Worm (Caenorhabditis elegans): Measurements from ENCODE around the gene athp-3.
"Not testable (repeated sequence)": the region's sequence is repeated elsewhere in the genome, so short reads cannot be mapped to it uniquely, and the experiment has no call there.

The athp-3 gene

DNA sequence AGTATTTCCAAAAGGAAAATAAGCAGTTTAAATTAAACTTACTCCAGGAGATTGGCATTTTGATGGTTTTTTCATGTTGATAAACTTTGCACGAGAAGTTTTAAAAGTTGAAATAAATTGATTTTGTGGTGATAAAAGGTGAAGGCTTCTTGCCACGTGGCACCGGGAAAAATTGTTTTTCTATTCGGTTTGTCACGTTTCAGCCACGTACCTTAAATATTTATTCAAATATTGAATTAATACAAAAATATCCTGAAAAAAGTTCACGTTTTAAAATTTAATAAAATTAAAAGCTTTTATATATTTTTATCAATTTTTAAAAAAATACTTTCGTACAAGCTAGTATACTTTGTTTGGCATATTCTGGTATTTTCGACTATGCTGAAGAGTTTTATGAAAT is 22.6 kb upstream of the athp-3 start, which contains the start of gene Y116A8C.24:
TSS of gene Y116A8C.24 (minus strand) at position 101 of the 400 bp plus-strand sequence.
- not testable (repeated sequence) for TF ChIP-seq efl-1 (GFP tag; optimal IDR thresholded peaks at IDR 0.05); Y53F4B.3 (GFP tag; IDR thresholded peaks at IDR 0.05); ceh-100 (GFP tag; IDR thresholded peaks at IDR 0.05)

DNA sequence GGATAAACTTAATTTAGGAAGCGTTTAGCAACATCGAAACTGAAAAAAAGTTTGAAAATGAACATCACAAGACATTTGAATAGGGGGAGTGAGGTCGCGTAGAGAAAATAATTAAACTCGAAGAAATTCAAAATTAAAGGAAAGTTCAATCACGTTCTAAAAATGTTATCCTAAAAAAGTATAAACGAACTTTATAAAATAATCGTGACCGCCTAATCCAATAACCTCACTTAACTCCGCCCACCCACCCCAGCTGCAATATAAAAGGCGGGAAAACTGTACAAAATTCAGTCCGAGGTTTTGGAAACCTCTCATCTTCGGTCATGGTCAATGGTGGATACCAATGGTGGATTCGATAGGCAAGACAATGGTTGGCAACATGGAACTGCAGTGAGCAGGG is 16.8 kb upstream of the athp-3 start, which contains the start of gene Y116A8C.465:
TSS of gene Y116A8C.465 (plus strand) at position 301 of the 400 bp plus-strand sequence.
- not testable (repeated sequence) for TF ChIP-seq atf-7 (tag; optimal IDR thresholded peaks at IDR 0.05); dox-1 (GFP tag; IDR thresholded peaks at IDR 0.05); B0261.1 (tag; optimal IDR thresholded peaks at IDR 0.05)

DNA sequence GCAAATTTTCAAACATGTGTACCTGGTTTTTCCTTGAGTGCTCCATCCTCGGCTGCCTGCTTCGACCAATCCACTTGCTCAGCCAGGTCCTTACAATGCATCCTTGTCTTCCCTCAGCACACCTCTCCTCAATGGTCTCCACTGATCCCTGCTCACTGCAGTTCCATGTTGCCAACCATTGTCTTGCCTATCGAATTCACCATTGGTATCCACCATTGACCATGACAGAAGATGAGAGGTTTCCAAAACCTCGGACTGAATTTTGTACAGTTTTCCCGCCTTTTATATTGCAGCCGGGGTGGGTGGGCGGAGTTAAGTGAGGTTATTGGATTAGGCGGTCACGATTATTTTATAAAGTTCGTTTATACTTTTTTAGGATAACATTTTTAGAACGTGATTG is 15.5 kb upstream of the athp-3 start, which contains the start of gene Y116A8C.467:
TSS of gene Y116A8C.467 (minus strand) at position 101 of the 400 bp plus-strand sequence.
- TF ChIP-seq F49E8.2 (tag; optimal IDR thresholded peaks at IDR 0.05; ENCODE audit: insufficient read depth); sea-2 (GFP tag; IDR thresholded peaks at IDR 0.05); nhr-120 (GFP tag; IDR thresholded peaks at IDR 0.05): not testable (repeated sequence)

DNA sequence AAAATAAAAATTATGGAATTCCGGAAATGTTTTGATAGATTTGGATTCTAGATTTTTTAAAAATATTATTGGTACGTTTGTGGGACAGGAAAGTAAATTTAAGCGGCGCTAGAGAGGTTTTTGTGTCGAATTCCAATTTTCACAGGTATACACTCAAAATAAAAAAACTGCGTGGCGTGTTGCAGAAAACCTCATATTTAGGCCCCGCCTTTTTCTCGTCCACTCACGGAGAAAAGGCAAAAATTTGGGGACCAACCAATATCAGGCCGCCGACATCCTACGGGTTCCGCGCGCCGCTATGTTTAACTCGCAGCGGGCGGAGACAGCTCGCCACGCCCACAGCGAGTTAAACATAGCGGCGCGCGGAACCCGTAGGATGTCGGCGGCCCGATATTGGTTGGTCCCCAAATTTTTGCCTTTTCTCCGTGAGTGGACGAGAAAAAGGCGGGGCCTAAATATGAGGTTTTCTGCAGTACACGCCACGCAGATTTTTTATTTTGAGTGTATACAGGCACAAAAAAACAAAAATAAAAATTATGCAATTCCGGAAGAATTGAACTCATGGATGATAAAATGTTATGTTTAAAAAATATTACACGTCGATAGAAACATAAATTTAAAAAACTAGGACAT is 10.4 kb upstream of the athp-3 start:
- TF ChIP-seq snpc-4 (GFP tag; optimal IDR thresholded peaks at IDR 0.05) (peak; percentile 37), snpc-4 (tag; optimal IDR thresholded peaks at IDR 0.05) (peak in 3 of 4 experiments; percentile 68 to 95 (median 85)), pbrm-1 (GFP tag; IDR thresholded peaks at IDR 0.05) (peak; percentile 58; the same call in 1 of the 2 replicates), attf-6 (GFP tag; IDR thresholded peaks at IDR 0.05) (peak; percentile 91)

DNA sequence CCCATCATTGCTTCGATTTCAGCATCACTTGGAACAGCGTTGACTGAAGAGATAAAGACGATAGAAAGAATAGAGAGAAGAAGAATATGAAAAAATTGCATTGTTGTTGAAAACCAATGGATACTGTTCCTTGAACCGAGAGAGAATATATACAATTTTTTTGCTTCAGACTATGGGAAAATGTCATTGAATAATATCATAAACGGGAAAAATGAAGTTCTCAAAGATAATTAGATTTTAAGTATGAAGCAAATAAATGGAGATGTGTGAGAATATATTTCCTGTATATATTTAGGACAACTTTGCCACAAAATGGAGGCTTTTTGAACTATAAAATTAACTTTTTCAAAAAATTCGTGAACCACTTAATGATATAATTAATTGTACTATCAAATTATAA is 9.9 kb upstream of the athp-3 start, which contains the start of gene Y116A8C.44:
TSS of gene Y116A8C.44 (minus strand) at position 101 of the 400 bp plus-strand sequence.
- TF ChIP-seq hrde-1 (tag; optimal IDR thresholded peaks at IDR 0.05; ENCODE audit: borderline replicate concordance) = no peak
- no peak for TF ChIP-seq athp-1 (tag; optimal IDR thresholded peaks at IDR 0.05)
- TF ChIP-seq Y79H2A.3 (GFP tag; conservative IDR thresholded peaks at IDR 0.05) = no peak
- TF ChIP-seq madf-6 (GFP tag; IDR thresholded peaks at IDR 0.05) = no peak
- TF ChIP-seq Y53F4B.3 (GFP tag; IDR thresholded peaks at IDR 0.05) = no peak
- no peak for TF ChIP-seq akir-1 (GFP tag; optimal IDR thresholded peaks at IDR 0.05)
- no peak for TF ChIP-seq Y95B8A.8 (GFP tag; IDR thresholded peaks at IDR 0.05)
- TF ChIP-seq pha-4 (tag; optimal IDR thresholded peaks at IDR 0.05) = no peak
- TF ChIP-seq ccch-3 (GFP tag; optimal IDR thresholded peaks at IDR 0.05) = no peak
- no peak for TF ChIP-seq attf-5 (GFP tag; optimal IDR thresholded peaks at IDR 0.05)
- TF ChIP-seq rec-8 (tag; optimal IDR thresholded peaks at IDR 0.05) = no peak
- TF ChIP-seq K12H6.12 (tag; optimal IDR thresholded peaks at IDR 0.05) = no peak
- TF ChIP-seq madf-8 (GFP tag; conservative IDR thresholded peaks at IDR 0.05) = no peak
- no peak for TF ChIP-seq nfyb-1 (GFP tag; IDR thresholded peaks at IDR 0.05)
- no peak for TF ChIP-seq T26A5.8 (tag; optimal IDR thresholded peaks at IDR 0.05)
- TF ChIP-seq somi-1 (GFP tag; optimal IDR thresholded peaks at IDR 0.05) = no peak
- TF ChIP-seq efl-1 (GFP tag; optimal IDR thresholded peaks at IDR 0.05) = no peak

DNA sequence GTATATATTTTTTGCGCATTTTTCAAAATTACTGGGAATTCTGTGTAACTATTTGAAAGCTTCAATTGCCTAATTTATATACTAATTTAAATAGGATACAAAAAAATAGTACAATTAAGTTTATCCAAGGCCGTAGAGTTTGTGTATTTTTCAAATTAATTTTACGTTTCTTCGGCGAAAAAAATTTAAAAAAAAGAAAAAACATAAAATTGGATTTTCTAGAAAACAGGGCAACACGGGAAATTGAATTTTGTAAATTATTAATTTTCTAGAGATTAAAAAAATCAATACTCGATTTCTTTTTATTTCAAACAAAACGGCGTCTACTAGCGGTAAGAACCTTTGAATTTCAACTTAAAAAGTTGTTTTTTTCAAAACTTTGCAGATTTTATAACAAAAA is 5.1 kb upstream of the athp-3 start, which contains the start of gene Y116A8C.23:
TSS of gene Y116A8C.23 (plus strand) at position 301 of the 400 bp plus-strand sequence.
- TF ChIP-seq rpc-1 (optimal IDR thresholded peaks at IDR 0.05) (no peak), rpc-1 (tag; optimal IDR thresholded peaks at IDR 0.05) (no peak), xnd-1 (tag; optimal IDR thresholded peaks at IDR 0.05) (no peak), nhr-120 (GFP tag; IDR thresholded peaks at IDR 0.05) (no peak), madf-10 (tag; optimal IDR thresholded peaks at IDR 0.05) (no peak), B0261.1 (tag; optimal IDR thresholded peaks at IDR 0.05) (no peak), sdz-38 (tag; optimal IDR thresholded peaks at IDR 0.05) (no peak), nhr-27 (tag; optimal IDR thresholded peaks at IDR 0.05) (no peak), F49E8.2 (tag; optimal IDR thresholded peaks at IDR 0.05; ENCODE audit: insufficient read depth) (no peak), ztf-26 (tag; optimal IDR thresholded peaks at IDR 0.05) (no peak), tlf-1 (GFP tag; optimal IDR thresholded peaks at IDR 0.05) (no peak), B0019.2 (GFP tag; conservative IDR thresholded peaks at IDR 0.05) (no peak), B0035.1 (tag; optimal IDR thresholded peaks at IDR 0.05) (no peak), ceh-27 (GFP tag; optimal IDR thresholded peaks at IDR 0.05) (no peak), T26A5.8 (tag; optimal IDR thresholded peaks at IDR 0.05) (no peak), F52B5.7 (tag; optimal IDR thresholded peaks at IDR 0.05) (no peak)
